Fruit fly (Drosophila melanogaster) whole organism, prepupa: Measurements from ENCODE around the gene CG8188.

ENCODE experiments used
- Blimp-1 ChIP-seq: fragments of 200-800 bp; sonication (Bioruptor generic); optimal IDR thresholded peaks from 3 replicates; lab custom pipeline; 2017; ENCODE audit warnings: missing biosample characterization, missing genetic modification characterization, mild to moderate bottlenecking, moderate library complexity, missing genetic modification reagents
- CG10631 ChIP-seq: fragments of 200-800 bp; sonication (Bioruptor generic); optimal IDR thresholded peaks from 2 replicates; lab custom pipeline; 2016; ENCODE audit warnings: missing biosample characterization, missing genetic modification characterization
- CG10669 ChIP-seq: fragments of 200-800 bp; sonication (Bioruptor generic); optimal IDR thresholded peaks from 3 replicates; lab custom pipeline; 2018; ENCODE audit warnings: missing biosample characterization, mild to moderate bottlenecking, missing genetic modification characterization, moderate library complexity
- CG11294 ChIP-seq: fragments of 200-800 bp; sonication (Bioruptor generic); IDR thresholded peaks from 2 replicates; pipeline ENCODE4 v1.3.6; 2022; ENCODE audit warnings: missing biosample characterization, missing genetic modification characterization
- CG11762 ChIP-seq: fragments of 200-800 bp; sonication (Bioruptor generic); optimal IDR thresholded peaks from 3 replicates; lab custom pipeline; 2016; ENCODE audit warnings: missing biosample characterization, missing genetic modification characterization; ENCODE audit not compliant: insufficient read depth
- CG15336 ChIP-seq: fragments of 200-800 bp; sonication (Bioruptor generic); IDR thresholded peaks from 2 replicates; pipeline ENCODE4 v1.3.6; 2022; ENCODE audit warnings: missing biosample characterization, missing genetic modification characterization
- CG1621 ChIP-seq: fragments of 200-800 bp; sonication (Bioruptor generic); optimal IDR thresholded peaks from 3 replicates; lab custom pipeline; 2018; ENCODE audit warnings: missing biosample characterization, mild to moderate bottlenecking, missing genetic modification characterization
- CG16779 ChIP-seq: fragments of 200-800 bp; sonication (Bioruptor generic); optimal IDR thresholded peaks from 3 replicates; lab custom pipeline; 2017; ENCODE audit warnings: missing biosample characterization, mild to moderate bottlenecking, missing genetic modification characterization
- CG3032 ChIP-seq: fragments of 200-800 bp; optimal IDR thresholded peaks from 2 replicates; lab custom pipeline; 2019; ENCODE audit warnings: missing biosample characterization, mild to moderate bottlenecking, missing genetic modification characterization, moderate library complexity
- CG31627 ChIP-seq: fragments of 200-800 bp; sonication (Bioruptor generic); optimal IDR thresholded peaks from 3 replicates; lab custom pipeline; 2016; ENCODE audit warnings: missing biosample characterization, missing genetic modification characterization
- CG32006 ChIP-seq: fragments of 200-800 bp; sonication (Bioruptor generic); optimal IDR thresholded peaks from 3 replicates; lab custom pipeline; 2017; ENCODE audit warnings: missing biosample characterization, mild to moderate bottlenecking, missing genetic modification characterization
- CG4318 ChIP-seq: fragments of 200-800 bp; sonication (Bioruptor generic); optimal IDR thresholded peaks from 3 replicates; lab custom pipeline; 2017; ENCODE audit warnings: missing biosample characterization, mild to moderate bottlenecking, missing genetic modification characterization
- CG6276 ChIP-seq: fragments of 200-800 bp; sonication (Bioruptor generic); optimal IDR thresholded peaks from 2 replicates; lab custom pipeline; 2017; ENCODE audit warnings: missing biosample characterization, mild to moderate bottlenecking, missing genetic modification characterization
- CG6808 ChIP-seq: fragments of 200-800 bp; sonication (Bioruptor generic); optimal IDR thresholded peaks from 3 replicates; lab custom pipeline; 2017; ENCODE audit warnings: missing biosample characterization, missing genetic modification characterization, mild to moderate bottlenecking, moderate library complexity, missing genetic modification reagents
- CG6854 ChIP-seq: fragments of 200-800 bp; sonication (Bioruptor generic); optimal IDR thresholded peaks from 2 replicates; lab custom pipeline; 2017; ENCODE audit warnings: missing biosample characterization, mild to moderate bottlenecking, missing genetic modification characterization
- CG7368 ChIP-seq: fragments of 200-800 bp; sonication (Bioruptor generic); optimal IDR thresholded peaks from 3 replicates; lab custom pipeline; 2016; ENCODE audit warnings: missing biosample characterization, missing genetic modification characterization
- CG8119 ChIP-seq: fragments of 200-800 bp; sonication (Bioruptor generic); IDR thresholded peaks from 3 replicates; pipeline ENCODE4 v1.3.6; 2022; ENCODE audit warnings: missing biosample characterization, missing genetic modification characterization
- CG8632 ChIP-seq: fragments of 200-800 bp; sonication (Bioruptor generic); optimal IDR thresholded peaks from 3 replicates; lab custom pipeline; 2016; ENCODE audit warnings: missing biosample characterization, missing genetic modification characterization
- CG9139 ChIP-seq: fragments of 200-800 bp; sonication (Bioruptor generic); optimal IDR thresholded peaks from 3 replicates; lab custom pipeline; 2017; ENCODE audit warnings: missing biosample characterization, mild to moderate bottlenecking, missing genetic modification characterization
- Eip75B ChIP-seq: fragments of 200-800 bp; sonication (Bioruptor generic); optimal IDR thresholded peaks from 3 replicates; lab custom pipeline; 2016; ENCODE audit warnings: missing biosample characterization, missing genetic modification characterization
- Eip78C ChIP-seq: fragments of 200-800 bp; sonication (Bioruptor generic); peaks from one replicate; lab custom pipeline; 2016; ENCODE audit warnings: missing biosample characterization, missing genetic modification characterization
- Eip93F ChIP-seq: fragments of 200-800 bp; sonication (Bioruptor generic); optimal IDR thresholded peaks from 2 replicates; lab custom pipeline; 2016; ENCODE audit warnings: missing biosample characterization, mild to moderate bottlenecking, missing genetic modification characterization
- Ets21C ChIP-seq: fragments of 200-800 bp; sonication (Bioruptor generic); optimal IDR thresholded peaks from 3 replicates; lab custom pipeline; 2016; ENCODE audit warnings: missing biosample characterization, missing genetic modification characterization
- Ets96B ChIP-seq: fragments of 200-800 bp; optimal IDR thresholded peaks from 2 replicates; lab custom pipeline; 2019; ENCODE audit warnings: missing biosample characterization, mild to moderate bottlenecking, missing genetic modification characterization, moderate library complexity
- Hr38 ChIP-seq: sonication (Bioruptor generic); optimal IDR thresholded peaks from 2 replicates; lab custom pipeline; 2016; ENCODE audit warnings: missing biosample characterization, missing genetic modification characterization
- Hr39 ChIP-seq: fragments of 200-800 bp; sonication (Bioruptor generic); optimal IDR thresholded peaks from 2 replicates; lab custom pipeline; 2016; ENCODE audit warnings: missing biosample characterization, missing genetic modification characterization
- Hr4 ChIP-seq: fragments of 200-800 bp; sonication (Bioruptor generic); optimal IDR thresholded peaks from 3 replicates; lab custom pipeline; 2016; ENCODE audit warnings: missing biosample characterization, missing genetic modification characterization
- Met ChIP-seq: fragments of 200-800 bp; sonication (Bioruptor generic); optimal IDR thresholded peaks from 3 replicates; lab custom pipeline; 2016; ENCODE audit warnings: missing biosample characterization, missing genetic modification characterization
- OdsH ChIP-seq: fragments of 200-800 bp; sonication (Bioruptor generic); optimal IDR thresholded peaks from 3 replicates; lab custom pipeline; 2016; ENCODE audit warnings: missing biosample characterization, missing genetic modification characterization
- Smox ChIP-seq: fragments of 200-800 bp; sonication (Bioruptor generic); optimal IDR thresholded peaks from 3 replicates; lab custom pipeline; 2016; ENCODE audit warnings: missing biosample characterization, missing genetic modification characterization
- Sox102F ChIP-seq: fragments of 200-800 bp; sonication (Bioruptor generic); optimal IDR thresholded peaks from 2 replicates; lab custom pipeline; 2016; ENCODE audit warnings: missing biosample characterization, mild to moderate bottlenecking, missing genetic modification characterization
- Sox14 ChIP-seq: fragments of 200-800 bp; sonication (Bioruptor generic); optimal IDR thresholded peaks from 3 replicates; lab custom pipeline; 2016; ENCODE audit warnings: missing biosample characterization, missing genetic modification characterization
- Sox15 ChIP-seq: fragments of 200-800 bp; sonication (Bioruptor generic); optimal IDR thresholded peaks from 3 replicates; lab custom pipeline; 2016; ENCODE audit warnings: missing biosample characterization, missing genetic modification characterization
- acj6 ChIP-seq: fragments of 200-800 bp; sonication (Bioruptor generic); optimal IDR thresholded peaks from 3 replicates; lab custom pipeline; 2016; ENCODE audit warnings: missing biosample characterization, missing genetic modification characterization
- cyc ChIP-seq: fragments of 200-800 bp; sonication (Bioruptor generic); optimal IDR thresholded peaks from 3 replicates; lab custom pipeline; 2016; ENCODE audit warnings: missing biosample characterization, missing genetic modification characterization
- dac ChIP-seq: fragments of 200-800 bp; sonication (Bioruptor generic); optimal IDR thresholded peaks from 2 replicates; lab custom pipeline; 2017; ENCODE audit warnings: missing biosample characterization, mild to moderate bottlenecking, missing genetic modification characterization
- dsx ChIP-seq: fragments of 200-800 bp; optimal IDR thresholded peaks from 3 replicates; lab custom pipeline; 2019; ENCODE audit warnings: missing biosample characterization, mild to moderate bottlenecking, missing genetic modification characterization, moderate library complexity; ENCODE audit not compliant: poor library complexity, severe bottlenecking
- eg ChIP-seq: fragments of 200-800 bp; sonication (Bioruptor generic); IDR thresholded peaks from 3 replicates; pipeline ENCODE4 v1.3.6; 2022; ENCODE audit warnings: missing biosample characterization, missing genetic modification characterization
- esn ChIP-seq: fragments of 200-800 bp; sonication (Bioruptor generic); optimal IDR thresholded peaks from 2 replicates; lab custom pipeline; 2016; ENCODE audit warnings: missing biosample characterization, mild to moderate bottlenecking, missing genetic modification characterization, moderate library complexity
- fd59A ChIP-seq: fragments of 200-800 bp; sonication (Bioruptor generic); optimal IDR thresholded peaks from 2 replicates; lab custom pipeline; 2017; ENCODE audit warnings: missing biosample characterization, mild to moderate bottlenecking, missing genetic modification characterization, missing genetic modification reagents
- fd85E ChIP-seq: fragments of 200-800 bp; sonication (Bioruptor generic); optimal IDR thresholded peaks from 3 replicates; lab custom pipeline; 2016; ENCODE audit warnings: missing biosample characterization, missing genetic modification characterization
- lz ChIP-seq: fragments of 200-800 bp; sonication (Bioruptor generic); optimal IDR thresholded peaks from 3 replicates; lab custom pipeline; 2016; ENCODE audit warnings: missing biosample characterization, missing genetic modification characterization
- net ChIP-seq: fragments of 200-800 bp; sonication (Bioruptor generic); optimal IDR thresholded peaks from 3 replicates; lab custom pipeline; 2016; ENCODE audit warnings: missing biosample characterization, missing genetic modification characterization
- pdm3 ChIP-seq: fragments of 200-800 bp; sonication (Bioruptor generic); optimal IDR thresholded peaks from 3 replicates; lab custom pipeline; 2016; ENCODE audit warnings: missing biosample characterization, missing genetic modification characterization
- salr ChIP-seq, 2 experiments: fragments of 200-800 bp; sonication (Bioruptor generic); optimal IDR thresholded peaks; 3 replicates each; lab custom pipeline; 2016 to 2018; ENCODE audit warnings: missing biosample characterization in 2 of 2, missing genetic modification characterization in 2 of 2, mild to moderate bottlenecking in 1 of 2
- spab ChIP-seq: fragments of 200-800 bp; sonication (Bioruptor generic); optimal IDR thresholded peaks from 2 replicates; lab custom pipeline; 2017; ENCODE audit warnings: missing biosample characterization, mild to moderate bottlenecking, missing genetic modification characterization, missing genetic modification reagents
- ss ChIP-seq, 2 experiments: fragments of 200-800 bp; sonication (Bioruptor generic); optimal IDR thresholded peaks; 2 replicates in 1 of 2; 3 replicates in 1 of 2; lab custom pipeline; 2017 to 2018; ENCODE audit warnings: mild to moderate bottlenecking in 2 of 2, missing biosample characterization in 2 of 2, missing genetic modification characterization in 2 of 2, moderate library complexity in 1 of 2
- svp ChIP-seq: fragments of 200-800 bp; sonication (Bioruptor generic); peaks from one replicate; lab custom pipeline; 2016; ENCODE audit warnings: missing biosample characterization, missing genetic modification characterization
- topi ChIP-seq: fragments of 200-800 bp; sonication (Bioruptor generic); optimal IDR thresholded peaks from 3 replicates; lab custom pipeline; 2016; ENCODE audit warnings: missing biosample characterization, missing genetic modification characterization

The CG8188 gene

dm6 chrX:17692729-17693128, 10.1 kb downstream of the CG8188 start (continued):
- TF ChIP-seq Eip75B: no peak
- TF ChIP-seq Hr39 (GFP tag; lab: Kevin White, UChicago): no peak
- TF ChIP-seq CG6854: no peak
- no peak for TF ChIP-seq CG16779 (tag; lab: Kevin White, UChicago)
- peak; percentile 78 for TF ChIP-seq CG32006 (GFP tag; lab: Kevin White, UChicago)
- peak; percentile 35 for TF ChIP-seq OdsH (GFP tag; lab: Kevin White, UChicago)
- TF ChIP-seq pdm3 (GFP tag; lab: Kevin White, UChicago): peak; percentile 15

dm6 chrX:17686179-17686578, 16.6 kb downstream of the CG8188 start:
- TF ChIP-seq Sox102F (no peak), Eip75B (no peak), Sox15 (GFP tag; lab: Kevin White, UChicago) (no peak), Eip78C (GFP tag; lab: Kevin White, UChicago) (peak; percentile 82), salr (GFP tag; optimal IDR thresholded peaks at IDR 0.05; lab: Kevin White, UChicago) (peak in 1 of 2 experiments; percentile 16), CG15336 (GFP tag; lab: Robert Waterston, UW) (0 out of 2 replicates have a peak, but pooled peaks have one; percentile 17), dac (GFP tag; lab: Kevin White, UChicago) (no peak), Sox14 (no peak), CG11762 (GFP tag; lab: Kevin White, UChicago) (no peak), acj6 (GFP tag; lab: Kevin White, UChicago) (peak; percentile 53), CG3032 (tag; lab: Kevin White, UChicago) (peak; percentile 41), fd85E (GFP tag; lab: Kevin White, UChicago) (no peak), ss (GFP tag; optimal IDR thresholded peaks at IDR 0.05; lab: Kevin White, UChicago) (peak; percentile 14 to 53), OdsH (GFP tag; lab: Kevin White, UChicago) (peak; percentile 23), CG1621 (tag; lab: Kevin White, UChicago) (no peak), pdm3 (GFP tag; lab: Kevin White, UChicago) (peak; percentile 2), Blimp-1 (GFP tag; lab: Kevin White, UChicago) (no peak), Ets96B (peak; percentile 26), cyc (GFP tag; lab: Kevin White, UChicago) (no peak), Hr4 (GFP tag; lab: Kevin White, UChicago) (peak; percentile 44), Eip93F (GFP tag; lab: Kevin White, UChicago) (no peak), CG6854 (no peak), CG32006 (GFP tag; lab: Kevin White, UChicago) (peak; percentile 60), CG9139 (no peak), svp (GFP tag; lab: Kevin White, UChicago) (peak; percentile 55), Hr39 (GFP tag; lab: Kevin White, UChicago) (no peak), dsx (GFP tag; lab: Kevin White, UChicago) (peak; percentile 22), eg (GFP tag; lab: Robert Waterston, UW) (0 out of 3 replicates have a peak, but pooled peaks have one; percentile 33), CG16779 (tag; lab: Kevin White, UChicago) (peak; percentile 35), CG10631 (GFP tag; lab: Kevin White, UChicago) (no peak), esn (GFP tag; lab: Kevin White, UChicago) (no peak), CG6276 (GFP tag; lab: Kevin White, UChicago) (peak; percentile 66), lz (no peak), net (GFP tag; lab: Kevin White, UChicago) (peak; percentile 19), topi (GFP tag; lab: Kevin White, UChicago) (no peak), Smox (no peak), Met (no peak), CG4318 (peak; percentile 29), CG6808 (GFP tag; lab: Kevin White, UChicago) (peak; percentile 52), CG31627 (GFP tag; lab: Kevin White, UChicago) (no peak), spab (peak; percentile 21), CG7368 (no peak), CG8119 (GFP tag; lab: Robert Waterston, UW) (peak; percentile 48; the same call in 2 of the 3 replicates), CG10669 (GFP tag; lab: Kevin White, UChicago) (peak; percentile 41), fd59A (GFP tag; lab: Kevin White, UChicago) (peak; percentile 27), Hr38 (GFP tag; lab: Kevin White, UChicago) (no peak), Ets21C (no peak), CG8632 (GFP tag; lab: Kevin White, UChicago) (no peak), CG11294 (no peak)
